Worm (Caenorhabditis elegans) whole organism, mixed stage, embryonic: ENCODE measurements around the gene srd-2.

Experiments
- M03D4.4 ChIP-seq: sonication (generic microtip); optimal IDR thresholded peaks from 2 replicates; lab custom pipeline; 2017; ENCODE audit warnings: mild to moderate bottlenecking, missing genetic modification characterization, missing compliant biosample characterization
- ceh-83 ChIP-seq: fragments of 200-800 bp; sonication (Bioruptor generic); optimal IDR thresholded peaks from 2 replicates; lab custom pipeline; 2018; ENCODE audit warnings: mild to moderate bottlenecking, missing genetic modification characterization, missing compliant biosample characterization
- lin-13 ChIP-seq: fragments of 150-350 bp; optimal IDR thresholded peaks from 2 replicates; lab custom pipeline; 2014; ENCODE audit warnings: missing biosample characterization, missing genetic modification characterization
- mab-5 ChIP-seq: fragments of 150-350 bp; optimal IDR thresholded peaks from 2 replicates; lab custom pipeline; 2014; ENCODE audit warnings: missing biosample characterization, missing genetic modification characterization
- nhr-237 ChIP-seq: fragments of 150-350 bp; optimal IDR thresholded peaks from 2 replicates; lab custom pipeline; 2014; ENCODE audit warnings: missing biosample characterization, missing genetic modification characterization
- nhr-28 ChIP-seq: fragments of 150-350 bp; optimal IDR thresholded peaks from 2 replicates; lab custom pipeline; 2014; ENCODE audit warnings: missing biosample characterization, missing genetic modification characterization
- snpc-4 ChIP-seq: fragments of 150-350 bp; optimal IDR thresholded peaks from 2 replicates; lab custom pipeline; 2014; ENCODE audit warnings: missing biosample characterization, missing genetic modification characterization
- tbx-8 ChIP-seq: fragments of 200-800 bp; sonication (Bioruptor generic); optimal IDR thresholded peaks from 2 replicates; lab custom pipeline; 2018; ENCODE audit warnings: mild to moderate bottlenecking, missing genetic modification characterization, moderate library complexity, missing compliant biosample characterization
- ztf-11 ChIP-seq: fragments of 150-350 bp; optimal IDR thresholded peaks from 2 replicates; lab custom pipeline; 2014; ENCODE audit warnings: missing biosample characterization, missing genetic modification characterization

ce11 chrII:10136771-10137170 lies 50.9 kb downstream of the srd-2 start:
- TF ChIP-seq nhr-28 (tag; lab: Kevin White, UChicago) (no peak), M03D4.4 (no peak), ztf-11 (tag; lab: Kevin White, UChicago) (no peak), lin-13 (tag; lab: Kevin White, UChicago) (no peak), tbx-8 (GFP tag; lab: Kevin White, UChicago) (no peak), nhr-237 (tag; lab: Kevin White, UChicago) (peak; percentile 11), mab-5 (tag; lab: Kevin White, UChicago) (no peak), snpc-4 (tag; lab: Kevin White, UChicago) (no peak), ceh-83 (no peak)
